Fruit fly (Drosophila melanogaster) whole organism, adult: ENCODE results near the gene CG11537.

ENCODE experiments used
- CG14711 ChIP-seq: fragments of 200-800 bp; sonication (Bioruptor generic); optimal IDR thresholded peaks from 2 replicates; lab custom pipeline; 2018; ENCODE audit warnings: missing biosample characterization, mild to moderate bottlenecking, missing genetic modification characterization, moderate library complexity
- kay ChIP-seq: fragments of 200-800 bp; sonication (Bioruptor generic); peaks from one replicate; lab custom pipeline; 2016; ENCODE audit warnings: missing biosample characterization, missing genetic modification characterization, borderline replicate concordance
- pad ChIP-seq: fragments of 200-800 bp; sonication (Bioruptor generic); optimal IDR thresholded peaks from 3 replicates; lab custom pipeline; 2017; ENCODE audit warnings: missing biosample characterization, missing genetic modification characterization, mild to moderate bottlenecking, moderate library complexity, missing genetic modification reagents
- toe ChIP-seq: fragments of 200-800 bp; sonication (Bioruptor generic); optimal IDR thresholded peaks from 2 replicates; lab custom pipeline; 2016; ENCODE audit warnings: missing biosample characterization, missing genetic modification characterization

DNA sequence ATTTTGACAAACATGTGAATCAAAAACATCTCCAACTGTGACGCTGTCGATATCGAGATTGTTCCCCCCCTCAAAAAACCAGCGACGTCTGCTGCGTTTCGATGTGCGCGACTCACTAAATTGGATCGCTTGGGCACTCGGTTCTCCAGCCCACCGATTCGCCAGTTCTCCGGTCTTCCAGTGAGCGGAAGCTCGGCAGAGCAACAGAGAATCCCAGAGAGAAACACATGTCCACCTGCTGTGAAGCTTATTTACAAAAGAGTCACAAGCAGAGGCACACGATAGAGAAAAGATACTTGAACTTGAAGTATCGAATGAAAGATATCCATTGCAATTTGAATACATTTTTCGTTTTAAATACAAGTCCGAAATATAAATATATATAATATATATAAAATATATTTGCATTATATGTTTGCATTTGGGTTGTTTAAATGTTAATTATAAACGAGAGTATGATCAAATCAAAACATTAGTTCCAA lies 9.2 kb downstream of the CG11537 start:
- no peak for TF ChIP-seq toe (GFP tag; lab: Kevin White, UChicago)
- TF ChIP-seq kay (GFP tag; lab: Kevin White, UChicago): no peak
- TF ChIP-seq CG14711: no peak
- no peak for TF ChIP-seq pad (GFP tag; lab: Kevin White, UChicago)
